Fruit fly (Drosophila melanogaster): ENCODE results near the gene eIF5B.

The eIF5B gene

dm6 chr3L:3399249-3399922 is 61.4 kb downstream of the eIF5B start (continued):
- TF ChIP-seq crol (GFP tag; IDR thresholded peaks at IDR 0.05) (no peak), Blimp-1 (GFP tag; optimal IDR thresholded peaks at IDR 0.05) (peak; percentile 30), Nf-YA (GFP tag; IDR thresholded peaks at IDR 0.05) (no peak), CG11504 (tag; optimal IDR thresholded peaks at IDR 0.05) (peak; percentile 22), CG17802 (tag; optimal IDR thresholded peaks at IDR 0.05) (no peak), ham (GFP tag; IDR thresholded peaks at IDR 0.05) (no peak), CG17385 (GFP tag; optimal IDR thresholded peaks at IDR 0.05) (no peak), dmrt11E (tag; optimal IDR thresholded peaks at IDR 0.05) (peak; percentile 28), Sin3A (optimal IDR thresholded peaks at IDR 0.05) (no peak), Dip2 (GFP tag; IDR thresholded peaks at IDR 0.05) (no peak), Doc2 (GFP tag; IDR thresholded peaks at IDR 0.05) (no peak), Dll (GFP tag; IDR thresholded peaks at IDR 0.05; ENCODE audit: partially characterized antibody) (no peak), Fer2 (tag; optimal IDR thresholded peaks at IDR 0.05) (no peak), Med (GFP tag) (peak; percentile 26), ftz-f1 (GFP tag; optimal IDR thresholded peaks at IDR 0.05) (no peak), vfl (GFP tag; optimal IDR thresholded peaks at IDR 0.05) (no peak), Dek (tag; optimal IDR thresholded peaks at IDR 0.05) (no peak), prd (optimal IDR thresholded peaks at IDR 0.05) (no peak), prd (GFP tag; IDR thresholded peaks at IDR 0.05) (0 out of 3 replicates have a peak, but pooled peaks have one; percentile 21), Spps (tag; optimal IDR thresholded peaks at IDR 0.05) (no peak), CkIIα-i1 (GFP tag; IDR thresholded peaks at IDR 0.05) (no peak), dpn (GFP tag; optimal IDR thresholded peaks at IDR 0.05) (no peak), CG3065 (GFP tag; optimal IDR thresholded peaks at IDR 0.05) (no peak), HHEX (GFP tag; optimal IDR thresholded peaks at IDR 0.05) (no peak), NC2α (GFP tag; optimal IDR thresholded peaks at IDR 0.05) (no peak), gem (tag; optimal IDR thresholded peaks at IDR 0.05) (peak; percentile 36), mld (GFP tag; IDR thresholded peaks at IDR 0.05; ENCODE audit: partially characterized antibody) (no peak), danr (GFP tag; IDR thresholded peaks at IDR 0.05) (no peak), trh (GFP tag; optimal IDR thresholded peaks at IDR 0.05) (no peak)

- TF ChIP-seq grau (tag; optimal IDR thresholded peaks at IDR 0.05) (peak; percentile 56), CG3995 (GFP tag; optimal IDR thresholded peaks at IDR 0.05) (peak; percentile 44), wdn (GFP tag; IDR thresholded peaks at IDR 0.05) (no peak)
These were observed 62.3 kb downstream of the eIF5B start for dm6 chr3L:3398496-3398895.

- TF ChIP-seq eve (GFP tag; optimal IDR thresholded peaks at IDR 0.05): no peak
- TF ChIP-seq ftz-f1 (GFP tag; optimal IDR thresholded peaks at IDR 0.05): no peak
- TF ChIP-seq CG11504 (tag; optimal IDR thresholded peaks at IDR 0.05): no peak
- TF ChIP-seq CG11093 (GFP tag; IDR thresholded peaks at IDR 0.05): no peak
- TF ChIP-seq CG6791 (GFP tag; IDR thresholded peaks at IDR 0.05; ENCODE audit: partially characterized antibody): no peak
- no peak for TF ChIP-seq CG4328 (GFP tag; optimal IDR thresholded peaks at IDR 0.05)
- TF ChIP-seq C15 (GFP tag; IDR thresholded peaks at IDR 0.05): no peak
- TF ChIP-seq CG14441 (GFP tag; IDR thresholded peaks at IDR 0.05): no peak
- no peak for TF ChIP-seq nerfin-2 (GFP tag; IDR thresholded peaks at IDR 0.05; ENCODE audit: partially characterized antibody)
- no peak for TF ChIP-seq fu2 (GFP tag; optimal IDR thresholded peaks at IDR 0.05)
- no peak for TF ChIP-seq Dad (GFP tag; optimal IDR thresholded peaks at IDR 0.05)
- TF ChIP-seq CG10267 (tag; optimal IDR thresholded peaks at IDR 0.05): peak; percentile 1
- peak; percentile 1 for TF ChIP-seq Blimp-1 (GFP tag; optimal IDR thresholded peaks at IDR 0.05)
- TF ChIP-seq pfk (GFP tag; optimal IDR thresholded peaks at IDR 0.05): no peak
- TF ChIP-seq ro (GFP tag; IDR thresholded peaks at IDR 0.05): no peak
- no peak for TF ChIP-seq chm (GFP tag; IDR thresholded peaks at IDR 0.05)
- no peak for TF ChIP-seq ems (GFP tag; optimal IDR thresholded peaks at IDR 0.05)
- TF ChIP-seq H15 (GFP tag; IDR thresholded peaks at IDR 0.05): no peak
- TF ChIP-seq CG31441 (GFP tag; IDR thresholded peaks at IDR 0.05): no peak
- no peak for TF ChIP-seq CG13424 (tag; optimal IDR thresholded peaks at IDR 0.05)
- no peak for TF ChIP-seq CHES-1-like (GFP tag; optimal IDR thresholded peaks at IDR 0.05)
These were observed 62.9 kb downstream of the eIF5B start for dm6 chr3L:3397849-3398248.
